Fruit fly (Drosophila melanogaster) whole organism: ENCODE measurements around the gene CG15480.

Experiments used
- CG8478 ChIP-seq: fragments of >200 bp; optimal IDR thresholded peaks from 2 replicates; lab custom pipeline; 2018; ENCODE audit warnings: inconsistent platforms
- Dll ChIP-seq: fragments of >200 bp; optimal IDR thresholded peaks from 2 replicates; lab custom pipeline; 2017
- EcR ChIP-seq, 2 experiments: fragments of >200 bp; optimal IDR thresholded peaks; 2 replicates each; lab custom pipeline; 2017; ENCODE audit warnings: missing biosample characterization in 2 of 2, missing genetic modification characterization in 2 of 2, missing genetic modification reagents in 2 of 2
- pan ChIP-seq: fragments of >200 bp; optimal IDR thresholded peaks from 2 replicates; lab custom pipeline; 2017
- psq ChIP-seq: fragments of >200 bp; optimal IDR thresholded peaks from 2 replicates; lab custom pipeline; 2017
- usp ChIP-seq: fragments of >200 bp; optimal IDR thresholded peaks from 2 replicates; lab custom pipeline; 2017; ENCODE audit warnings: missing biosample characterization, missing genetic modification characterization, mixed read lengths

DNA sequence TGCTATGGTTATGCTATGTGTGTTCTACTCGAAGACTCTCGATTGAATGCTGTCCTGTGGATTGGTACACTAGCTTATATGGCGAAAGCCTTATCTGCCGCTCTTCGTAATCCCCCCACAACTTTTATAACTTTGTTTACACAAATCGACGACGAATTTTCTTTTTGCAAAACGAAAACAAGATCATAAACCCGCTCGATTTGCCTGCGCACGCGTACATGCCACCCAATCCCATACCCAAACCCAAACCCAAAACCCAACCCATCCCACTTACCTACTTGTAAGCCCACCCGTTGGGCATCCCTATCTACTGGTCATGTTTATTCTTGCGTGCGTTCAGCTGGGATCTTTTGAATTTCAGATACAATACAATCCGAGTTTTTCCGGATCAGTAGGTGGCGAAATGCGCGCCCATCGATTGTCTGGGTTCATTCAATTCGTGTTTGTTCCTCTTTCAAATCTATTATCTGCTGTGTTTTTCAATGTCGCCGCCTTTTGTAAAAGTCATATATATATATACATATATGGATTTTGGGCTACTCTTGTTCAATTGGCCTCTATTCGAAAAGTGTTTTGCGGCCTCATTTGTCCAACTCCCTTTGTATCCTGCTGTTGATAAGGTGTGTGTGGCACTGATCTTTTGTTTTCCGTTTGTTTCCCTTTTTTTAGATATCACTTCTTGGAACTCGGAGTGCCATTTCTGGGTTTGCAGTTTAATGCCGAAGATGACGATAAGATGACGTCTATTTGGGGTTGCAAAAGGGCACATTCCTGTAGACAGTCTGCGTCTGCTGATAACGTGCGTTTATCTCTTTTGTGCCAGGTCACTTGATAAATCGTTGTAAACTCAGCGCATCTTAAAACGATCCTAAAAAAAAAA lies 9.8 kb upstream of the CG15480 start, which contains the start of gene Mabi:
- TF ChIP-seq pan (lab: Kevin White, UChicago) (no peak), usp (GFP tag; lab: Kevin White, UChicago) (no peak), psq (lab: Kevin White, UChicago) (no peak), EcR (GFP tag; optimal IDR thresholded peaks at IDR 0.05; lab: Kevin White, UChicago) (no peak), CG8478 (lab: Kevin White, UChicago) (no peak), Dll (lab: Kevin White, UChicago) (no peak)
